Fruit fly (Drosophila melanogaster) whole organism, prepupa: Measurements from ENCODE around the gene Cul5.

Experiments used
- CG31627 ChIP-seq: fragments of 200-800 bp; sonication (Bioruptor generic); optimal IDR thresholded peaks from 3 replicates; lab custom pipeline; 2016; ENCODE audit warnings: missing biosample characterization, missing genetic modification characterization
- Hr4 ChIP-seq: fragments of 200-800 bp; sonication (Bioruptor generic); optimal IDR thresholded peaks from 3 replicates; lab custom pipeline; 2016; ENCODE audit warnings: missing biosample characterization, missing genetic modification characterization

- no peak for TF ChIP-seq Hr4 (GFP tag; lab: Kevin White, UChicago)
- no peak for TF ChIP-seq CG31627 (GFP tag; lab: Kevin White, UChicago)
These were observed 11.3 kb upstream of the Cul5 start for dm6 chr3R:29074001-29074609.
